Fruit fly (Drosophila melanogaster) whole organism: ENCODE measurements around the gene CG3819.

Experiments used
- CG8478 ChIP-seq: fragments of >200 bp; optimal IDR thresholded peaks from 2 replicates; lab custom pipeline; 2018; ENCODE audit warnings: inconsistent platforms
- Dll ChIP-seq: fragments of >200 bp; optimal IDR thresholded peaks from 2 replicates; lab custom pipeline; 2017
- EcR ChIP-seq, 2 experiments: fragments of >200 bp; optimal IDR thresholded peaks; 2 replicates each; lab custom pipeline; 2017; ENCODE audit warnings: missing biosample characterization in 2 of 2, missing genetic modification characterization in 2 of 2, missing genetic modification reagents in 2 of 2
- pan ChIP-seq: fragments of >200 bp; optimal IDR thresholded peaks from 2 replicates; lab custom pipeline; 2017
- psq ChIP-seq: fragments of >200 bp; optimal IDR thresholded peaks from 2 replicates; lab custom pipeline; 2017
- usp ChIP-seq: fragments of >200 bp; optimal IDR thresholded peaks from 2 replicates; lab custom pipeline; 2017; ENCODE audit warnings: missing biosample characterization, missing genetic modification characterization, mixed read lengths

CG3819 gene

dm6 chr3L:18922086-18922485, at the start of gene CG3819:
TSS of gene CG3819 (minus strand) at chr3L:18922108.
- TF ChIP-seq EcR (GFP tag; optimal IDR thresholded peaks at IDR 0.05; lab: Kevin White, UChicago) (no peak), psq (lab: Kevin White, UChicago) (no peak), Dll (lab: Kevin White, UChicago) (no peak), usp (no peak), pan (no peak), CG8478 (lab: Kevin White, UChicago) (no peak)

dm6 chr3L:18968193-18968969, 46.5 kb upstream of the CG3819 start:
- TF ChIP-seq EcR (GFP tag; optimal IDR thresholded peaks at IDR 0.05; lab: Kevin White, UChicago): no peak
- TF ChIP-seq CG8478 (lab: Kevin White, UChicago): no peak
- no peak for TF ChIP-seq usp
- no peak for TF ChIP-seq pan
- no peak for TF ChIP-seq psq (lab: Kevin White, UChicago)
- TF ChIP-seq Dll (lab: Kevin White, UChicago): no peak

DNA sequence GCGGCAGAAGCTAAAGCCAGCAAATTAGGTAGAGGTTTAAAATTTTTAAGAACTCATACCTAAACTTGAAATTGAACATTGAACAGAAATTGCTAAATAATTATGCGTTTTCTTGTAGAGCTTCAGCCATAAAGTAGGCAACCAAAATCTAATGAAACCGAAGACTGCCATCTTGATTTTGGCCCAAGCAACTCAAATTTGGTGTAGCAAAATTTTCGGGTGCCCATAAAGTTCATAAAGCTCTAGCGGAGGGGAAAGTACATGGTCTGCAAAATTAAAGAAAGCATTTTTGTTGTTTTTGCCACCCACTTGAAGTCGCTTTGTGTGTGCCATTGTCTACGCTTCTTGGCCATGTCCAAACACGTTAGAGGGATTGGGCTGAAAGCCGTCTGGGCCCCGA, 35.1 kb upstream of the CG3819 start:
- TF ChIP-seq CG8478 (lab: Kevin White, UChicago) (no peak), pan (no peak), EcR (GFP tag; optimal IDR thresholded peaks at IDR 0.05; lab: Kevin White, UChicago) (no peak), Dll (lab: Kevin White, UChicago) (no peak), psq (lab: Kevin White, UChicago) (no peak), usp (no peak)

dm6 chr3L:18952399-18952798, 30.5 kb upstream of the CG3819 start:
- no peak for TF ChIP-seq pan
- no peak for TF ChIP-seq CG8478 (lab: Kevin White, UChicago)
- TF ChIP-seq EcR (GFP tag; optimal IDR thresholded peaks at IDR 0.05; lab: Kevin White, UChicago): no peak
- TF ChIP-seq Dll (lab: Kevin White, UChicago): no peak
- TF ChIP-seq psq (lab: Kevin White, UChicago): no peak
- TF ChIP-seq usp: no peak

DNA sequence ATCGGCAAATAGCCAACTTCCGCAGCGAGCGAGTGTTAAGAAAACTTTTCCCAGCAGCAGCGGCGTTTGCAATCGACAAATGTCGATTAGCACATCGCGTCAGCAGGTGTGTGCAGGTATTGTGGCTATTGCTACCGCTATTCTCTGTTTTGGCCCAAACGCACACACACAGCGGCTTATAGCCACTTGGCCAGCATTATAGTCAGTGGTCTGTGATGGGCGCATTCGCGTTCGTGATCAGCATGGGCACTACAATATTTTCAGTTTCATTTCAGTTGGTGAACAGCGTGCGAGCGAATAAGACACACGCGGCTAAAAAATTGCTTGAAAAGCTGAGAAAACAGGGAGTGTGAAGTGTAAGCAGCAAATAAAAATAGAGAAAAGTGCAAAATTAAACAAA, 28.5 kb upstream of the CG3819 start, which contains the start of gene CG6836:
Gene CG6836, plus strand, starts transcription at position 271 of the 400 bp plus-strand sequence.
- TF ChIP-seq CG8478 (lab: Kevin White, UChicago) (no peak), Dll (lab: Kevin White, UChicago) (no peak), EcR (GFP tag; optimal IDR thresholded peaks at IDR 0.05; lab: Kevin White, UChicago) (no peak), psq (lab: Kevin White, UChicago) (no peak), usp (no peak), pan (no peak)

DNA sequence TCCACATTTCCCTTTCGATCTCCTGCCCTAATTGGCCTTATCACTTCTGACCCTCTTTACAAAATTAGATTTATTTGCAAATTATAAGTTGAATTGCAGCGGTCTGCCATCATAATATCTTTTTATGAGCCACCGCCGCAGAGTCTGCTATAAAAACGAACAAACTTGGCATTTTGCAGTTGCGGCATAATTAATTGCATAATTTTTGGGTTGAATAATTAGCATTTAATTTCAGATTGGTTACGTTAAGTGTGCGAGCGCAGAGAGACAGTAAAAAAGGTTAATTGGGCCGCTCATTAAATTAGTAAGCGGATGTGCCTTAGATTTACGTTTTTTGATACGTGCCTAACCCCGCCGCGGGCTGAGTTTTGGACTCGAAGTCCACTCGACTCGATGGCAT, 27.2 kb upstream of the CG3819 start:
- TF ChIP-seq Dll (lab: Kevin White, UChicago) (no peak), pan (no peak), EcR (GFP tag; optimal IDR thresholded peaks at IDR 0.05; lab: Kevin White, UChicago) (no peak), usp (no peak), psq (lab: Kevin White, UChicago) (no peak), CG8478 (lab: Kevin White, UChicago) (no peak)

- TF ChIP-seq EcR (GFP tag; optimal IDR thresholded peaks at IDR 0.05; lab: Kevin White, UChicago): no peak
- TF ChIP-seq Dll (lab: Kevin White, UChicago): no peak
- no peak for TF ChIP-seq psq (lab: Kevin White, UChicago)
- no peak for TF ChIP-seq CG8478 (lab: Kevin White, UChicago)
- no peak for TF ChIP-seq usp
- no peak for TF ChIP-seq pan
Observed at dm6 chr3L:18946956-18947355, 25.0 kb upstream of the CG3819 start.

DNA sequence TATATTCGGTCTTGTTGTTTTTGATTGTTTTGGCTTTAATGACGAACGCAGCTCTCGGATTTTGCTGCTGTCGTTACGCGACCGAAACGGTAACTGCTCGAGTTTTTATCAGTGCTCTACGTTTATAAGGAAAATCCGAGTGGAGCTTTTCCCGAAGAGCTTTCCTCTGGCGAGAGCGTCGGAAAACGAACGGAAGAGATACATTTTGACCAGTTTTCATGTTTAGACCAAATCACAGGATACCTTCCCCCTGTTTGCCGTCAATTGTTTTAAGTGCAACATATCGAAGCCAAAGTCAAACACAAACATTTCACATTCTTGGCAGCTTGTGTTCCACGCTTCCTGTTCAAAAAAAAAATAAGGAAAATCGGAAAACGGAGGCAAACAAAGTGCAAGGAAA, 24.0 kb upstream of the CG3819 start, which contains the start of gene CG32204:
Gene CG32204, minus strand, starts transcription at position 101 of the 400 bp plus-strand sequence.
- TF ChIP-seq psq (lab: Kevin White, UChicago) (no peak), EcR (GFP tag; optimal IDR thresholded peaks at IDR 0.05; lab: Kevin White, UChicago) (no peak), Dll (lab: Kevin White, UChicago) (no peak), usp (no peak), pan (no peak), CG8478 (lab: Kevin White, UChicago) (no peak)

dm6 chr3L:18924790-18925189, 2.9 kb upstream of the CG3819 start, which contains the start of gene CG43049:
TSS of gene CG43049 (plus strand) at chr3L:18925090.
- no peak for TF ChIP-seq CG8478 (lab: Kevin White, UChicago)
- TF ChIP-seq usp: no peak
- no peak for TF ChIP-seq EcR (GFP tag; optimal IDR thresholded peaks at IDR 0.05; lab: Kevin White, UChicago)
- TF ChIP-seq psq (lab: Kevin White, UChicago): no peak
- TF ChIP-seq pan: no peak
- TF ChIP-seq Dll (lab: Kevin White, UChicago): no peak

DNA sequence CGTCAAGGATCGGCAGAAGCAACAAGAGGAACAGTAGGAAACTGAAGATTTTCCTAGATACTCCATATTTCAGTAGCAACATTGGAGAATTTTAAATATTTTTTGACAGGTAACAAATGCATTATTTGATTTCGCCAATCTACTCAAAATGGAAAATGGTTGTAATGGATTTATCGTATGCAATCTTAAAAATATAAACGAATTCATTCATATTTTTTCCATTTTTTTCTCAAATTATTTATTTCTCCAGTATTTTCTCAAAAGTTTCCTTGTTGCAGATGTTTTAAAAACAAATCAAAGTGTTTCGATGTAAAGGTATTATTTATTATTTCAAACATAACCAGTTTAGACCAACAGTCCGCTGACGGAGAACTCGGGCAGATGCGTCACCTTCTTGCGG, 1.7 kb downstream of the CG3819 start, which contains the start of gene CG18223:
Gene CG18223, minus strand, starts transcription at position 101 of the 400 bp plus-strand sequence.
- TF ChIP-seq Dll (lab: Kevin White, UChicago) (no peak), psq (lab: Kevin White, UChicago) (no peak), usp (no peak), pan (no peak), EcR (GFP tag; optimal IDR thresholded peaks at IDR 0.05; lab: Kevin White, UChicago) (no peak), CG8478 (lab: Kevin White, UChicago) (no peak)

dm6 chr3L:18917281-18917680, 4.6 kb downstream of the CG3819 start, which contains the start of gene CG6839:
TSS of gene CG6839 (plus strand) at chr3L:18917581.
- TF ChIP-seq EcR (GFP tag; optimal IDR thresholded peaks at IDR 0.05; lab: Kevin White, UChicago) (no peak), psq (lab: Kevin White, UChicago) (no peak), usp (no peak), pan (no peak), Dll (lab: Kevin White, UChicago) (no peak), CG8478 (lab: Kevin White, UChicago) (no peak)

DNA sequence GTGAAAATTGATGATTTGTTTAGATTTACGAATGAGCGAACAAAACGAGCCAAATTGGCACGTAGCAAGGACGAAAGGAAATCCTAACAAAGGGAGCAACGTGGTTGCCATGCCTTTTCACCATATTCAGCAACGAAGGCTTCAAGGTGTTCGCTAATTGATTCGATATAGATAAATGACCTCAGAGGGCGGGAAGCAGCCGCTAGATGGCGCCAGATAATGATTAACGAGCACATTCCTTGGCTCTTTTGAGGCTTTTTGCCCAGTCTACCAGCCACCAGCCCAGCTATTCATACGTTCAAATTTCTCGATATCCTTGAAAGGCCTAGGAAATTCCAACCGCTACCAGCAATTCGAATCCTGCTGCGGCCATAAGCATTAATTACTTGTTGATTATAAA, 5.4 kb downstream of the CG3819 start:
- no peak for TF ChIP-seq EcR (GFP tag; optimal IDR thresholded peaks at IDR 0.05; lab: Kevin White, UChicago)
- no peak for TF ChIP-seq Dll (lab: Kevin White, UChicago)
- TF ChIP-seq usp: no peak
- no peak for TF ChIP-seq psq (lab: Kevin White, UChicago)
- no peak for TF ChIP-seq pan
- no peak for TF ChIP-seq CG8478 (lab: Kevin White, UChicago)
